Worm (Caenorhabditis elegans): Measurements from ENCODE around the gene T01C3.3.

DNA sequence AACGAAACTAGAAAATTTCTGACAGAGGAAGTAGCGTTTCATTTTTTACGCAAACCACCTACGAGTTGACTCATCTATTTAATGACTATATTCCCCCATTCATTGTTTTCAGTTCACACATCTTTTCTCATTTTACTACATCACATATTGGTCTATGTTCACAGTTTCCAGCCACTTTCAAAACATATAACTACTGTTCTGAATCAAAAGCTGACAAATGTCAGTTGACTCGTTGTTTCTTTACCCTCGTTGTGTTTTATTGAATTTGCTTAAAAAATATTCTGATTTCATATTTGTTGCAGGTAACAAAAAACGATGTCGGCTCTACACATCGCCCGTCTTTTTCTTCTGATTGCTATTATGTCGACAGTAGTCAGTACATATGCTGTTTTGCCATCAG is 21.3 kb downstream of the T01C3.3 start, which contains the start of gene nlp-59:
- TF ChIP-seq lin-13 (GFP tag; optimal IDR thresholded peaks at IDR 0.05) (no peak), nhr-6 (tag; optimal IDR thresholded peaks at IDR 0.05) (no peak), ama-1 (optimal IDR thresholded peaks at IDR 0.05) (no peak), gmeb-1 (tag; optimal IDR thresholded peaks at IDR 0.05) (no peak), sma-9 (GFP tag; optimal IDR thresholded peaks at IDR 0.05) (no peak), sma-9 (tag; optimal IDR thresholded peaks at IDR 0.05) (no peak)
